Worm (Caenorhabditis elegans) whole organism, L1 larva: ENCODE measurements around the gene cyp-33C11.

Experiments used
- C16A3.4 ChIP-seq: fragments of 150-350 bp; optimal IDR thresholded peaks from 2 replicates; lab custom pipeline; 2014; ENCODE audit warnings: missing biosample characterization, missing genetic modification characterization
- C34B4.2 ChIP-seq: sonication (generic microtip); optimal IDR thresholded peaks from 2 replicates; lab custom pipeline; 2017; ENCODE audit warnings: mild to moderate bottlenecking, missing genetic modification characterization, missing compliant biosample characterization
- Y116A8C.19 ChIP-seq: sonication (generic microtip); optimal IDR thresholded peaks from 2 replicates; lab custom pipeline; 2016; ENCODE audit warnings: missing compliant biosample characterization, missing genetic modification characterization, borderline replicate concordance
- aly-2 ChIP-seq: fragments of 150-350 bp; optimal IDR thresholded peaks from 2 replicates; lab custom pipeline; 2014; ENCODE audit warnings: missing biosample characterization, missing genetic modification characterization
- ama-1 ChIP-seq: fragments of 150-350 bp; optimal IDR thresholded peaks from 2 replicates; lab custom pipeline; 2014
- ceh-63 ChIP-seq: fragments of 200-800 bp; sonication (Bioruptor generic); optimal IDR thresholded peaks from 2 replicates; lab custom pipeline; 2018; ENCODE audit warnings: mild to moderate bottlenecking, missing genetic modification characterization, missing compliant biosample characterization
- ceh-82 ChIP-seq, 3 experiments: fragments of 150-350 bp in 1 of 3; sonication (generic microtip) in 2 of 3; optimal IDR thresholded peaks; 2 replicates each; lab custom pipeline; 2014 to 2017; ENCODE audit warnings: missing biosample characterization in 3 of 3, missing genetic modification characterization in 3 of 3
- ceh-88 ChIP-seq: fragments of 200-800 bp; sonication (Bioruptor generic); IDR thresholded peaks from 2 replicates; pipeline ENCODE4 v1.3.6; 2022; ENCODE audit warnings: missing genetic modification characterization, missing compliant biosample characterization
- efl-1 ChIP-seq, 4 experiments: fragments of 150-350 bp; optimal IDR thresholded peaks in 3 of 4; peaks in 1 of 4; 1 replicate in 1 of 4; 2 replicates in 3 of 4; lab custom pipeline; 2014; ENCODE audit warnings: missing biosample characterization in 2 of 4, missing genetic modification characterization in 2 of 4, missing genetic modification reagents in 2 of 4
- efl-3 ChIP-seq: fragments of 200-800 bp; sonication (Bioruptor generic); optimal IDR thresholded peaks from 2 replicates; lab custom pipeline; 2018; ENCODE audit warnings: mild to moderate bottlenecking, missing genetic modification characterization, missing compliant biosample characterization
- egl-27 ChIP-seq, 2 experiments: fragments of 150-350 bp in 1 of 2; sonication (generic microtip); optimal IDR thresholded peaks; 3 replicates each; lab custom pipeline; 2017 to 2018; ENCODE audit warnings: missing biosample characterization in 2 of 2, missing genetic modification characterization in 2 of 2, missing genetic modification reagents in 2 of 2
- elt-2 ChIP-seq: sonication (generic microtip); optimal IDR thresholded peaks from 2 replicates; lab custom pipeline; 2016; ENCODE audit warnings: missing genetic modification characterization, mild to moderate bottlenecking, inconsistent platforms, missing compliant biosample characterization, missing genetic modification reagents
- ets-5 ChIP-seq: fragments of 200-800 bp; sonication (Bioruptor generic); IDR thresholded peaks from 2 replicates; pipeline ENCODE4 v1.3.6; 2022; ENCODE audit warnings: missing genetic modification characterization, missing compliant biosample characterization
- fkh-4 ChIP-seq: sonication (generic microtip); optimal IDR thresholded peaks from 2 replicates; lab custom pipeline; 2016; ENCODE audit warnings: missing compliant biosample characterization, missing genetic modification characterization, borderline replicate concordance
- grh-1 ChIP-seq: fragments of 200-800 bp; sonication (Bioruptor generic); IDR thresholded peaks from 2 replicates; pipeline ENCODE4 v1.3.6; 2022; ENCODE audit warnings: missing genetic modification reagents, missing genetic modification characterization, missing compliant biosample characterization
- hlh-17 ChIP-seq: fragments of 200-800 bp; sonication (Bioruptor generic); optimal IDR thresholded peaks from 2 replicates; lab custom pipeline; 2018; ENCODE audit warnings: missing genetic modification characterization, mild to moderate bottlenecking, missing compliant biosample characterization, moderate library complexity, borderline replicate concordance
- jun-1 ChIP-seq: fragments of 150-350 bp; optimal IDR thresholded peaks from 2 replicates; lab custom pipeline; 2014; ENCODE audit warnings: missing biosample characterization, missing genetic modification reagents, missing genetic modification characterization
- lin-15B ChIP-seq: fragments of 150-350 bp; sonication (generic microtip); optimal IDR thresholded peaks from 3 replicates; lab custom pipeline; 2014; ENCODE audit warnings: missing biosample characterization, missing genetic modification characterization
- lin-35 ChIP-seq, 2 experiments: fragments of 150-350 bp; optimal IDR thresholded peaks; 2 replicates each; lab custom pipeline; 2014; ENCODE audit warnings: missing biosample characterization in 2 of 2, missing genetic modification characterization in 2 of 2, missing genetic modification reagents in 2 of 2
- lir-3 ChIP-seq: sonication (generic microtip); optimal IDR thresholded peaks from 2 replicates; lab custom pipeline; 2016; ENCODE audit warnings: mild to moderate bottlenecking, missing genetic modification characterization, moderate library complexity, missing compliant biosample characterization; ENCODE audit not compliant: poor library complexity
- lsy-2 ChIP-seq, 2 experiments: fragments of 150-350 bp; optimal IDR thresholded peaks; 2 replicates each; lab custom pipeline; 2014; ENCODE audit warnings: missing biosample characterization in 2 of 2, missing genetic modification characterization in 2 of 2
- mab-9 ChIP-seq: fragments of 200-800 bp; sonication (Bioruptor generic); IDR thresholded peaks from 2 replicates; pipeline ENCODE4 v1.3.6; 2022; ENCODE audit warnings: missing genetic modification reagents, missing genetic modification characterization, missing compliant biosample characterization
- nhr-11 ChIP-seq: fragments of 150-350 bp; optimal IDR thresholded peaks from 2 replicates; lab custom pipeline; 2014; ENCODE audit warnings: missing biosample characterization, missing genetic modification characterization
- nhr-76 ChIP-seq: sonication (generic microtip); optimal IDR thresholded peaks from 2 replicates; lab custom pipeline; 2017; ENCODE audit warnings: missing biosample characterization, missing genetic modification characterization
- nhr-84 ChIP-seq: sonication (generic microtip); optimal IDR thresholded peaks from 2 replicates; lab custom pipeline; 2017; ENCODE audit warnings: missing biosample characterization, missing genetic modification characterization
- nhr-90 ChIP-seq: sonication (generic microtip); optimal IDR thresholded peaks from 2 replicates; lab custom pipeline; 2016; ENCODE audit warnings: mild to moderate bottlenecking, missing genetic modification characterization, missing compliant biosample characterization; ENCODE audit not compliant: poor library complexity
- pag-3 ChIP-seq: sonication (generic microtip); optimal IDR thresholded peaks from 2 replicates; lab custom pipeline; 2017; ENCODE audit warnings: missing genetic modification characterization, mild to moderate bottlenecking, missing compliant biosample characterization, antibody characterized with exemption, borderline replicate concordance; ENCODE audit not compliant: insufficient read depth
- pax-3 ChIP-seq: fragments of 200-800 bp; sonication (Bioruptor generic); optimal IDR thresholded peaks from 2 replicates; lab custom pipeline; 2018; ENCODE audit warnings: mild to moderate bottlenecking, missing genetic modification characterization, moderate library complexity, missing compliant biosample characterization
- rnt-1 ChIP-seq: sonication (generic microtip); optimal IDR thresholded peaks from 2 replicates; lab custom pipeline; 2016; ENCODE audit warnings: mild to moderate bottlenecking, missing genetic modification characterization, moderate library complexity, missing compliant biosample characterization
- skn-1 ChIP-seq: fragments of 150-350 bp; optimal IDR thresholded peaks from 2 replicates; lab custom pipeline; 2014; ENCODE audit warnings: missing biosample characterization, missing genetic modification characterization
- swsn-7 ChIP-seq: sonication (generic microtip); optimal IDR thresholded peaks from 2 replicates; lab custom pipeline; 2016; ENCODE audit warnings: missing genetic modification characterization, missing compliant biosample characterization
- tbx-2 ChIP-seq: sonication (generic microtip); optimal IDR thresholded peaks from 2 replicates; lab custom pipeline; 2016; ENCODE audit warnings: missing genetic modification characterization, missing compliant biosample characterization
- unc-130 ChIP-seq: fragments of 150-350 bp; optimal IDR thresholded peaks from 2 replicates; lab custom pipeline; 2017; ENCODE audit warnings: missing biosample characterization, missing genetic modification characterization, inconsistent platforms
- unc-86 ChIP-seq: sonication (generic microtip); optimal IDR thresholded peaks from 2 replicates; lab custom pipeline; 2016; ENCODE audit warnings: missing genetic modification characterization, missing compliant biosample characterization
- vab-15 ChIP-seq: sonication (generic microtip); optimal IDR thresholded peaks from 2 replicates; lab custom pipeline; 2017; ENCODE audit warnings: missing genotype, mild to moderate bottlenecking, missing genetic modification characterization, missing compliant biosample characterization
- ztf-11 ChIP-seq, 2 experiments: sonication (generic microtip); optimal IDR thresholded peaks; 2 replicates each; lab custom pipeline; 2016 to 2017; ENCODE audit warnings: missing genetic modification characterization in 2 of 2, missing biosample characterization in 1 of 2, missing compliant biosample characterization in 1 of 2
- ztf-4 ChIP-seq: fragments of 150-350 bp; optimal IDR thresholded peaks from 2 replicates; lab custom pipeline; 2014; ENCODE audit warnings: missing biosample characterization, missing genetic modification characterization

cyp-33C11 gene

DNA sequence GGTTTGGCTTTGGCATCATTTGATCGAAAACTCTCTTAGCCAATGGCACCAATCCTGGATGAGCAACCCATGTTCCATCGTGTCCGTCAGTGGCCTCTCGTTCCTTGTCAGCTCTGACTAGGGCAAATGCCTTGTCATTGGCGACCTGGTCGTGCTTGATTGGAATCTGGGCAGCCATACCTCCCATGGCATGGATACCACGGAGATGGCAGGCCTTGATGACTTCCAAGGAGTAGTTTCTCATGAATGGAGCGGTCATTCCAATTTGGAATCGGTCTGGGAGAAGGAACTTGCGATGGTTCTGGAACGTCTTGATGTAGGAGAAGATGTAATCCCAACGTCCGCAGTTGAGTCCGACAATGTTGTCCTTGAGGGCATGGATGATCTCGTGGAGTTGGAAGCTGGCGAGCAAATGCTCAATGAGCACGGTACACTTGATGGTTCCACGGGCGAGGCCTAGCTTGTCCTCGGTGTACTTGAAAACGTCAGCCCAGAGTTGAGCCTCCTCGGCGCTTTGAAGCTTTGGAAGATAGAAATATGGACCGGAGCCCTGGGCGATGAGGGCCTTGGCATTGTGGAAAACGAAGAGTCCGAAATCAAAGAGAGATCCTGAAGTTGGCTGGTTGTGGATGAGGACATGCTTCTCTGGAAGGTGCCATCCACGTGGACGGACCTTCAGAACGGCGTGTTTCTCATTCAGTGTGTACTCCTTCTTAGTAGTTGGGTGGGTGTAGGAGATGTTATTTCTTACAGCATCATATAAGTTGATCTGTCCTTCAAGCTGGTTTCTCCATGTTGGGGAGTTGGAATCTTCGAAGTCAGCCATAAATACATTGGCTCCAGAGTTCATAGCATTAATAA, 12.4 kb upstream of the cyp-33C11 start (continued):
- TF ChIP-seq ets-5 (GFP tag; lab: Robert Waterston, UW) (no peak), nhr-76 (tag; lab: Kevin White, UChicago) (no peak), lin-15B (no peak), nhr-11 (tag; lab: Kevin White, UChicago) (no peak), ceh-63 (GFP tag; lab: Kevin White, UChicago) (no peak), lsy-2 (tag; optimal IDR thresholded peaks at IDR 0.05; lab: Kevin White, UChicago) (no peak), tbx-2 (tag; lab: Kevin White, UChicago) (no peak), pax-3 (no peak), swsn-7 (tag; lab: Kevin White, UChicago) (no peak), ztf-4 (no peak), egl-27 (tag; optimal IDR thresholded peaks at IDR 0.05; lab: Kevin White, UChicago) (no peak), vab-15 (tag; lab: Kevin White, UChicago) (no peak), efl-1 (optimal IDR thresholded peaks at IDR 0.05; lab: Kevin White, UChicago) (no peak), efl-1 (GFP tag; optimal IDR thresholded peaks at IDR 0.05 in 1 of 2; lab: Kevin White, UChicago) (peak in 1 of 2 experiments; percentile 84), ceh-82 (tag; optimal IDR thresholded peaks at IDR 0.05; lab: Kevin White, UChicago) (no peak), unc-130 (no peak), Y116A8C.19 (no peak), skn-1 (tag; lab: Kevin White, UChicago) (no peak), mab-9 (GFP tag; lab: Robert Waterston, UW) (no peak), fkh-4 (tag; lab: Kevin White, UChicago) (no peak), lin-35 (GFP tag; optimal IDR thresholded peaks at IDR 0.05; lab: Kevin White, UChicago) (no peak)

DNA sequence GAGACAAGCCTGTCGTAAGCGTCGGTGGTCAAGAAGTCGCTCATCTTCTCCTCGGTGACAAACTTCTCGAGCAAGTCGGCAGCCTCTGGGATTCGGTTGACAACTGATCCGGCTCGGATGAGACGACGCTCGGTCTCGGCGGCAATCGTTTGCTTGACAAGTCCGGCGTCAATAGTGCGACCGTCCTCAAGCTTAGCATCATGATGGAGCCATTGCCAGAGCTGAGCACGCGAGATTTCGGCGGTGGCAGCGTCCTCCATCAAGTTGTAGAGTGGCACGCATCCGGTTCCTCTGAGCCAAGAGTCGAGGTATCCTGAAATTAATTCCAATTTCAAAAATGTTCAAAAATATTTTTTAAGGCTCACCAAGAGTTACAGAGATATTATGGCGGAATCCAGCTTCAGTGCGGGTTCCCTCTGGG, 11.7 kb upstream of the cyp-33C11 start:
- no peak for TF ChIP-seq jun-1 (tag; lab: Kevin White, UChicago)
- TF ChIP-seq tbx-2 (tag; lab: Kevin White, UChicago), result no peak
- no peak for TF ChIP-seq ceh-88
- no peak for TF ChIP-seq fkh-4 (tag; lab: Kevin White, UChicago)
- TF ChIP-seq nhr-90 (tag; lab: Kevin White, UChicago), result peak; percentile 56
- TF ChIP-seq hlh-17, result no peak
- no peak for TF ChIP-seq C16A3.4
- TF ChIP-seq efl-1 (optimal IDR thresholded peaks at IDR 0.05; lab: Kevin White, UChicago), result no peak
- peak in 1 of 2 experiments; percentile 93 for TF ChIP-seq efl-1 (GFP tag; optimal IDR thresholded peaks at IDR 0.05 in 1 of 2; lab: Kevin White, UChicago)
- TF ChIP-seq rnt-1 (tag; lab: Kevin White, UChicago), result peak; percentile 9
- no peak for TF ChIP-seq efl-3 (GFP tag; lab: Kevin White, UChicago)
- TF ChIP-seq ztf-11 (tag; optimal IDR thresholded peaks at IDR 0.05; lab: Kevin White, UChicago), result no peak
- TF ChIP-seq pag-3 (tag; lab: Kevin White, UChicago), result no peak
- TF ChIP-seq ama-1 (lab: Kevin White, UChicago), result peak; percentile 60
- TF ChIP-seq grh-1 (GFP tag; lab: Robert Waterston, UW), result no peak
- peak; percentile 8 for TF ChIP-seq elt-2 (tag; lab: Kevin White, UChicago)
- TF ChIP-seq nhr-84 (tag; lab: Kevin White, UChicago), result no peak
- no peak for TF ChIP-seq unc-86 (tag; lab: Kevin White, UChicago)
- peak; percentile 97 for TF ChIP-seq aly-2 (tag; lab: Kevin White, UChicago)
- peak; percentile 10 for TF ChIP-seq lir-3 (tag; lab: Kevin White, UChicago)
- TF ChIP-seq C34B4.2 (tag; lab: Kevin White, UChicago), result no peak
- TF ChIP-seq, all 84 proteins: peak for 7
